Worm (Caenorhabditis elegans) whole organism, L1 larva: Measurements from ENCODE around the gene fbxa-127.
A peak's percentile ranks its signal among the peaks of the same experiment; 100 is the strongest.

Experiments
- C04F5.9 ChIP-seq: sonication (generic microtip); optimal IDR thresholded peaks from 2 replicates; lab custom pipeline; 2016; ENCODE audit warnings: missing genetic modification characterization, missing compliant biosample characterization
- C16A3.4 ChIP-seq: fragments of 150-350 bp; optimal IDR thresholded peaks from 2 replicates; lab custom pipeline; 2014; ENCODE audit warnings: missing biosample characterization, missing genetic modification characterization
- C34B4.2 ChIP-seq: sonication (generic microtip); optimal IDR thresholded peaks from 2 replicates; lab custom pipeline; 2017; ENCODE audit warnings: mild to moderate bottlenecking, missing genetic modification characterization, missing compliant biosample characterization
- aha-1 ChIP-seq: fragments of 150-350 bp; optimal IDR thresholded peaks from 2 replicates; lab custom pipeline; 2014; ENCODE audit warnings: missing biosample characterization, missing genetic modification characterization
- ceh-63 ChIP-seq: fragments of 200-800 bp; sonication (Bioruptor generic); optimal IDR thresholded peaks from 2 replicates; lab custom pipeline; 2018; ENCODE audit warnings: mild to moderate bottlenecking, missing genetic modification characterization, missing compliant biosample characterization
- ceh-8 ChIP-seq: fragments of 200-800 bp; sonication (Bioruptor generic); optimal IDR thresholded peaks from 2 replicates; lab custom pipeline; 2018; ENCODE audit warnings: mild to moderate bottlenecking, missing genetic modification characterization, moderate library complexity, missing compliant biosample characterization
- ceh-82 ChIP-seq, 3 experiments: fragments of 150-350 bp in 1 of 3; sonication (generic microtip) in 2 of 3; optimal IDR thresholded peaks; 2 replicates each; lab custom pipeline; 2014 to 2017; ENCODE audit warnings: missing biosample characterization in 3 of 3, missing genetic modification characterization in 3 of 3
- dpl-1 ChIP-seq, 3 experiments: fragments of 150-350 bp in 2 of 3; sonication (generic microtip) in 1 of 3; optimal IDR thresholded peaks; 2 replicates each; lab custom pipeline; 2014 to 2017; ENCODE audit warnings: missing biosample characterization in 3 of 3, missing genetic modification characterization in 3 of 3, missing genetic modification reagents in 3 of 3
- dsc-1 ChIP-seq: sonication (generic microtip); optimal IDR thresholded peaks from 2 replicates; lab custom pipeline; 2016; ENCODE audit warnings: mild to moderate bottlenecking, missing genetic modification characterization, missing compliant biosample characterization
- efl-1 ChIP-seq, 4 experiments: fragments of 150-350 bp; optimal IDR thresholded peaks in 3 of 4; peaks in 1 of 4; 1 replicate in 1 of 4; 2 replicates in 3 of 4; lab custom pipeline; 2014; ENCODE audit warnings: missing biosample characterization in 2 of 4, missing genetic modification characterization in 2 of 4, missing genetic modification reagents in 2 of 4
- egl-27 ChIP-seq, 2 experiments: fragments of 150-350 bp in 1 of 2; sonication (generic microtip); optimal IDR thresholded peaks; 3 replicates each; lab custom pipeline; 2017 to 2018; ENCODE audit warnings: missing biosample characterization in 2 of 2, missing genetic modification characterization in 2 of 2, missing genetic modification reagents in 2 of 2
- elt-2 ChIP-seq: sonication (generic microtip); optimal IDR thresholded peaks from 2 replicates; lab custom pipeline; 2016; ENCODE audit warnings: missing genetic modification characterization, mild to moderate bottlenecking, inconsistent platforms, missing compliant biosample characterization, missing genetic modification reagents
- ets-5 ChIP-seq: fragments of 200-800 bp; sonication (Bioruptor generic); IDR thresholded peaks from 2 replicates; pipeline ENCODE4 v1.3.6; 2022; ENCODE audit warnings: missing genetic modification characterization, missing compliant biosample characterization
- fkh-10 ChIP-seq: sonication (generic microtip); optimal IDR thresholded peaks from 2 replicates; lab custom pipeline; 2017; ENCODE audit warnings: missing biosample characterization, missing genetic modification reagents, missing genetic modification characterization
- fos-1 ChIP-seq: fragments of 150-350 bp; optimal IDR thresholded peaks from 2 replicates; lab custom pipeline; 2014; ENCODE audit warnings: missing biosample characterization, missing genetic modification characterization
- grh-1 ChIP-seq: fragments of 200-800 bp; sonication (Bioruptor generic); IDR thresholded peaks from 2 replicates; pipeline ENCODE4 v1.3.6; 2022; ENCODE audit warnings: missing genetic modification reagents, missing genetic modification characterization, missing compliant biosample characterization
- hlh-17 ChIP-seq: fragments of 200-800 bp; sonication (Bioruptor generic); optimal IDR thresholded peaks from 2 replicates; lab custom pipeline; 2018; ENCODE audit warnings: missing genetic modification characterization, mild to moderate bottlenecking, missing compliant biosample characterization, moderate library complexity, borderline replicate concordance
- hpl-2 ChIP-seq: fragments of 150-350 bp; optimal IDR thresholded peaks from 2 replicates; lab custom pipeline; 2014; ENCODE audit warnings: missing biosample characterization, missing genetic modification reagents, missing genetic modification characterization
- lin-14 ChIP-seq: fragments of 200-800 bp; sonication (Bioruptor generic); optimal IDR thresholded peaks from 2 replicates; lab custom pipeline; 2018; ENCODE audit warnings: mild to moderate bottlenecking, missing genetic modification characterization, moderate library complexity, missing compliant biosample characterization
- lin-35 ChIP-seq, 2 experiments: fragments of 150-350 bp; optimal IDR thresholded peaks; 2 replicates each; lab custom pipeline; 2014; ENCODE audit warnings: missing biosample characterization in 2 of 2, missing genetic modification characterization in 2 of 2, missing genetic modification reagents in 2 of 2
- lsy-2 ChIP-seq, 2 experiments: fragments of 150-350 bp; optimal IDR thresholded peaks; 2 replicates each; lab custom pipeline; 2014; ENCODE audit warnings: missing biosample characterization in 2 of 2, missing genetic modification characterization in 2 of 2
- mef-2 ChIP-seq: fragments of 150-350 bp; optimal IDR thresholded peaks from 2 replicates; lab custom pipeline; 2014; ENCODE audit warnings: missing biosample characterization, missing genetic modification characterization
- mep-1 ChIP-seq: fragments of 150-350 bp; optimal IDR thresholded peaks from 2 replicates; lab custom pipeline; 2014; ENCODE audit warnings: missing biosample characterization, missing genetic modification characterization
- nhr-11 ChIP-seq: fragments of 150-350 bp; optimal IDR thresholded peaks from 2 replicates; lab custom pipeline; 2014; ENCODE audit warnings: missing biosample characterization, missing genetic modification characterization
- nhr-47 ChIP-seq: sonication (generic microtip); optimal IDR thresholded peaks from 2 replicates; lab custom pipeline; 2016; ENCODE audit warnings: mild to moderate bottlenecking, missing genetic modification characterization, moderate library complexity, missing compliant biosample characterization
- nhr-85 ChIP-seq: sonication (generic microtip); peaks from one replicate; lab custom pipeline; 2016; ENCODE audit warnings: missing genetic modification characterization, inconsistent platforms, missing compliant biosample characterization
- pag-3 ChIP-seq: sonication (generic microtip); optimal IDR thresholded peaks from 2 replicates; lab custom pipeline; 2017; ENCODE audit warnings: missing genetic modification characterization, mild to moderate bottlenecking, missing compliant biosample characterization, antibody characterized with exemption, borderline replicate concordance; ENCODE audit not compliant: insufficient read depth
- tlp-1 ChIP-seq: fragments of 150-350 bp; optimal IDR thresholded peaks from 2 replicates; lab custom pipeline; 2014; ENCODE audit warnings: missing biosample characterization, missing genetic modification characterization
- unc-130 ChIP-seq: fragments of 150-350 bp; optimal IDR thresholded peaks from 2 replicates; lab custom pipeline; 2017; ENCODE audit warnings: missing biosample characterization, missing genetic modification characterization, inconsistent platforms
- unc-86 ChIP-seq: sonication (generic microtip); optimal IDR thresholded peaks from 2 replicates; lab custom pipeline; 2016; ENCODE audit warnings: missing genetic modification characterization, missing compliant biosample characterization
- xbp-1 ChIP-seq: sonication (generic microtip); optimal IDR thresholded peaks from 2 replicates; lab custom pipeline; 2016; ENCODE audit warnings: missing genetic modification characterization, missing compliant biosample characterization
- ztf-11 ChIP-seq, 2 experiments: sonication (generic microtip); optimal IDR thresholded peaks; 2 replicates each; lab custom pipeline; 2016 to 2017; ENCODE audit warnings: missing genetic modification characterization in 2 of 2, missing biosample characterization in 1 of 2, missing compliant biosample characterization in 1 of 2
- ztf-4 ChIP-seq: fragments of 150-350 bp; optimal IDR thresholded peaks from 2 replicates; lab custom pipeline; 2014; ENCODE audit warnings: missing biosample characterization, missing genetic modification characterization

fbxa-127 gene

DNA sequence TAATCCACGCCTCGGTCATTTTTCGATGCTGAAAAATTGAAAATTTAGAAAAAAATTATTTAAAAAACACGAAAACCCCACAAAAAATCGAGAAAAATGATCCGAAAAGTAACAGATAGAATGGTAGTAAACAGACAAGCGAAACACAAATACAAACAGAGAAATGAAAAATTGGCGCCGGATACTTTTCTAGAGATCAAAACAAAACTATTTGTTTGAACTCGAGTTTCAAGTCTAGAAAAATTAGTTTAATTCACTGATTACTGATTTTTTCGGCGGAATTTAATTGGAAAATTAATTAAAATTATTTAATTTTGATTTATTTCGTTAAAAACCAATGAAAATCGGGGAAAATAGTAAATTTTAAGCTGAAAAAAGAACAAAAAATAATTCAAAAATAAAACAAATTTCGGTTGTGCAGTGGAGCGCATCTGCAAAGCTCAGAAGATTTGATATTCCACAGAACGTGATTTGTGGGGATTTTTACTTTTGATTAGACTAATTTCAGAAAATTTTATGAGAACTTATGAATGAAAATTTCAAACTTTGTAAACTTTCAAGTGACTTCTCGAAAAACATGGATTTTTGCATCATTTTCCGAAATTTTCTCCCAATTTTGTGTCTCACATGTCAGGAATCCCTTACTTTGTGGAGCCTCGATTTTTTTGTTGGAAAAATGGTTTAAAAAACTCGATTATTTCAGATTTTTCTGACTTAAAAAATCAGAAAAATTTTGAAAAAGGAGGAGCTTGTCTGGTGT, 17.9 kb downstream of the fbxa-127 start, which contains the start of gene gyg-2:
Gene gyg-2, minus strand, starts transcription at position 28 of the 760 bp plus-strand sequence.
- TF ChIP-seq efl-1 (optimal IDR thresholded peaks at IDR 0.05; lab: Kevin White, UChicago) (peak in 1 of 2 experiments; percentile 68), efl-1 (GFP tag; optimal IDR thresholded peaks at IDR 0.05 in 1 of 2; lab: Kevin White, UChicago) (no peak), C34B4.2 (tag; lab: Kevin White, UChicago) (no peak), hpl-2 (peak; percentile 61)

DNA sequence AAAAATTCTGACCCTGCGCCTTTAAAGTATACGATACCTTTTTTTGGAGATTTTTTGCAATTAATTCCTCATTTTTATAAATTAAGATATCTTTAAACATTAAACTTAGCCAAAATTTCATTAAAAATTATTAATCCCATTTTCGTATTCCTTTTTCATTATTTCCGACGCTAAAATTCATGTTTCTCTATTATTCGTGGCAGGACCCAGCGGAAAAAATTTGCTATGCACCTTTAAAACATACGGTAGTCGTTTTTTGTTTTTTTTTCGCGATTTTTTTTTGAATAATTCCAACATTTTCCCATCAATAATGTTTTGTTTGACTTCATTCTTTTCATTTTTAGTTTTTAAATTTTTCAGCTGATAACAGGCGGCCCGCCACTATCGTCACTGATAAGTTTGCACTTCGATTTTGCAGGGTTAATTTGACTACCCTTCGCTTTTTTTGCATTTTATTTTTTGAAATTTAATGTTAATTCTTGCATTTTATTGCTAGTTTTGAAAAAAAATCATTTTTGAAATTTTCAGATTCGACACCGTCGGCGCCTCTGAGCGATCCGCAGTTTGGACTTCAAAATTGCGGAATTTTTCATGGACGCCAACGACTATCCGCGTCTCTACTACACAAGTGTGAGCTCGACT, 18.6 kb downstream of the fbxa-127 start, which contains the start of gene dkf-2:
Gene dkf-2, plus strand, starts transcription at position 592 of the 642 bp plus-strand sequence.
- no peak for TF ChIP-seq C04F5.9 (tag; lab: Kevin White, UChicago)
- peak; percentile 18 for TF ChIP-seq elt-2 (tag; lab: Kevin White, UChicago)
- no peak for TF ChIP-seq efl-1 (optimal IDR thresholded peaks at IDR 0.05; lab: Kevin White, UChicago)
- TF ChIP-seq efl-1 (GFP tag; optimal IDR thresholded peaks at IDR 0.05 in 1 of 2; lab: Kevin White, UChicago) = no peak

DNA sequence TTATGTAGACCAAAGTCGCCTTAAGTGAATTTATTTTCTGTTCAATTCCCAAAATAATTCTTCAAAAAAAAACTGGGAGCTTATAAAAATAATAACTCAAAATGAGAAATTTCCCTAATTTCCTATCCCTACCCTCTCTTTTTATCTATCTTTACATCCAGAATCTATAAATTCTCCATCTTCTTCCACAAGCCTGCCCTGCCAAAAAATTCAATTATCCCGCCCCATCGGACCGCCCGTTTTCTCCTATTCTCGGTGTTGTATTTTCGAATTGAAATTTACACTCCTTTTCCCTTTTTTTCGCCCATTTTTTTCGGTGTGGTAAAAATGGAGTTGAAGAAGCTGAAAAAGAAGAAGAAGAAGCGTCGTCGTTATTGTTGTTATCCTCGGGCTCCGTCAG, 20.9 kb downstream of the fbxa-127 start:
- TF ChIP-seq nhr-85 (tag; lab: Kevin White, UChicago) (no peak), nhr-11 (tag; lab: Kevin White, UChicago) (no peak), lsy-2 (tag; optimal IDR thresholded peaks at IDR 0.05; lab: Kevin White, UChicago) (no peak), dpl-1 (GFP tag; optimal IDR thresholded peaks at IDR 0.05; lab: Kevin White, UChicago) (no peak), ceh-63 (no peak), ets-5 (GFP tag; lab: Robert Waterston, UW) (no peak)
- TF ChIP-seq, all 84 proteins: peak for 0

DNA sequence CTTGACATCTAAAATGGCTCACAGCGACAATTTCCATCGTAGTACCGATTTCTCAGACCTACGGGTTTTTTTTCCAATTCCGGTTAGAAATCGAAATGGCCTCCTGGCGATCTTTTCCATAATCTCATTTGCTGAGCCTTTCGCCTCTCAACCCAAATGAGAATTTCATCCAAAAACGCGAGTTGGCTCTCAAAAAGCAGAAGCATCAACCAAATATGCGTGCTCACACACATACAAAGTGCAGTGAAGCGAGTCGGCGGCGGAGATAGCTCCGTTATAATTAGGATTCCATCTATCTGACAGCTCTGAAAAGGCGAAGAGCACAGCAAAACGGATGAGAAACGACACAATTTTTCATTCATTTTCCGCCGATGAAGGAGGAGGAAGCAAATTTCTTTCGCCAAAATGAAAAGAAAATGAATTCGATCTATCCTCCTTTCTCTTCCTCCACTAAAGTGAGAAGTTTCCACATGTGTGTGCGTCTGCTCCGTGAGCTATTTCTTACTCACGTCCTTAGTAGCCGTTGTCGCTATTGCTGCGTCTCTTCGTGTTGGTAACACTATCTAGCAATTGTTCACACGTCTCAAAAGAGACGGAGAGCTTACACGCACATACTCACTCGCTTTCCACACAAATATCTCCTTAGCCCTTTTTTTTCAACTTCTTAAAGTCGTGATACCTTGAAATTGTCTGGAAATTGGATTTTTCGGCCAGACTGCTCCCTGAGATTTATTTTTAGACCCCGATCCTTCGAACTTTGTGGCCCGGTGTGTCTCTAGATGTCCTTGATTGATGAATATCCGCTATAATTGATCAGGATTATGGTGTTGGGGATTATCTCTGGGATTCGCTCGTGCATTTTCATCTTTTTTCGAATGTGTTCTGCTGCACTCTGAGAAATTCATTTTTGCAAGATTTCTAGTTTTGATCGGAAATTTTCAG, 23.8 kb downstream of the fbxa-127 start:
- TF ChIP-seq unc-130 (no peak), unc-86 (tag; lab: Kevin White, UChicago) (peak; percentile 1), lin-35 (GFP tag; optimal IDR thresholded peaks at IDR 0.05; lab: Kevin White, UChicago) (peak in 1 of 2 experiments; percentile 0), lin-14 (GFP tag; lab: Kevin White, UChicago) (peak; percentile 63), nhr-47 (tag; lab: Kevin White, UChicago) (peak; percentile 14), aha-1 (tag; lab: Kevin White, UChicago) (no peak), dsc-1 (tag; lab: Kevin White, UChicago) (peak; percentile 64), fkh-10 (GFP tag; lab: Kevin White, UChicago) (peak; percentile 42)
- TF ChIP-seq, all 84 proteins: peak for 6

DNA sequence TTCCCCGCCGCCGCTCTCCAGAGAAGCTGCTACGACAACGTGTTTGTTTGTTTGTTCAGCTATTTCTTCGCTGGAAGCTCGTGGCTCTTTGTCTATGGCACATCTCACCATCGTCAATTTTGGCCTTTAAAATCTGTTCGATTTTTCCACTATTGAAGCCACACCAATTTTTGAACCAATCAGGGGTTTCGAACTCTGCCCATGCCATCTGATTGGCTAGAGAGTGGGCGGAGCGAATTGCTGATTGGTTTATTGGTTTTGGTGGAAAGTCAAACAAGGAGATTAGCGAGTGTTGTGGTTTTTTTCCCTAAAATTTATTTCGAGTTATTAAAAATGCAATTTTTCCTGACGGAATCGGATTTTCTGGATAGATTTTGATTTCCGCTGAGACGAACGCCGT, 27.6 kb downstream of the fbxa-127 start:
- TF ChIP-seq fos-1 (tag; lab: Kevin White, UChicago) = no peak
- TF ChIP-seq grh-1 (GFP tag; lab: Robert Waterston, UW) = no peak
- no peak for TF ChIP-seq aha-1 (tag; lab: Kevin White, UChicago)
- TF ChIP-seq mep-1 = no peak
- TF ChIP-seq egl-27 (tag; optimal IDR thresholded peaks at IDR 0.05; lab: Kevin White, UChicago) = no peak
- TF ChIP-seq unc-130 = no peak
- no peak for TF ChIP-seq ztf-4 (tag; lab: Kevin White, UChicago)
- TF ChIP-seq pag-3 (tag; lab: Kevin White, UChicago) = no peak
- no peak for TF ChIP-seq ceh-63
- no peak for TF ChIP-seq ceh-82 (tag; optimal IDR thresholded peaks at IDR 0.05; lab: Kevin White, UChicago)
- no peak for TF ChIP-seq hlh-17 (GFP tag; lab: Kevin White, UChicago)
- TF ChIP-seq ztf-11 (tag; optimal IDR thresholded peaks at IDR 0.05; lab: Kevin White, UChicago) = no peak
- TF ChIP-seq xbp-1 (tag; lab: Kevin White, UChicago) = no peak
- TF ChIP-seq hpl-2 = no peak
- TF ChIP-seq C16A3.4 (tag; lab: Kevin White, UChicago) = no peak
- no peak for TF ChIP-seq C34B4.2 (tag; lab: Kevin White, UChicago)
- no peak for TF ChIP-seq ceh-8
- no peak for TF ChIP-seq mef-2
- no peak for TF ChIP-seq tlp-1 (tag; lab: Kevin White, UChicago)
- no peak for TF ChIP-seq nhr-11 (tag; lab: Kevin White, UChicago)
